Worm (Caenorhabditis elegans) whole organism, L1 larva: ENCODE results near the gene vav-1.

Experiments used
- C16A3.4 ChIP-seq: fragments of 150-350 bp; optimal IDR thresholded peaks from 2 replicates; lab custom pipeline; 2014; ENCODE audit warnings: missing biosample characterization, missing genetic modification characterization
- alr-1 ChIP-seq: fragments of 200-800 bp; sonication (Bioruptor generic); optimal IDR thresholded peaks from 2 replicates; lab custom pipeline; 2018; ENCODE audit warnings: borderline replicate concordance, mild to moderate bottlenecking, missing genetic modification characterization, missing compliant biosample characterization
- blmp-1 ChIP-seq: fragments of 150-350 bp; optimal IDR thresholded peaks from 2 replicates; lab custom pipeline; 2014; ENCODE audit warnings: missing biosample characterization, missing genetic modification characterization
- ceh-63 ChIP-seq: fragments of 200-800 bp; sonication (Bioruptor generic); optimal IDR thresholded peaks from 2 replicates; lab custom pipeline; 2018; ENCODE audit warnings: mild to moderate bottlenecking, missing genetic modification characterization, missing compliant biosample characterization
- ceh-8 ChIP-seq: fragments of 200-800 bp; sonication (Bioruptor generic); optimal IDR thresholded peaks from 2 replicates; lab custom pipeline; 2018; ENCODE audit warnings: mild to moderate bottlenecking, missing genetic modification characterization, moderate library complexity, missing compliant biosample characterization
- dpl-1 ChIP-seq, 3 experiments: fragments of 150-350 bp in 2 of 3; sonication (generic microtip) in 1 of 3; optimal IDR thresholded peaks; 2 replicates each; lab custom pipeline; 2014 to 2017; ENCODE audit warnings: missing biosample characterization in 3 of 3, missing genetic modification characterization in 3 of 3, missing genetic modification reagents in 3 of 3
- efl-1 ChIP-seq, 4 experiments: fragments of 150-350 bp; optimal IDR thresholded peaks in 3 of 4; peaks in 1 of 4; 1 replicate in 1 of 4; 2 replicates in 3 of 4; lab custom pipeline; 2014; ENCODE audit warnings: missing biosample characterization in 2 of 4, missing genetic modification characterization in 2 of 4, missing genetic modification reagents in 2 of 4
- elt-2 ChIP-seq: sonication (generic microtip); optimal IDR thresholded peaks from 2 replicates; lab custom pipeline; 2016; ENCODE audit warnings: missing genetic modification characterization, mild to moderate bottlenecking, inconsistent platforms, missing compliant biosample characterization, missing genetic modification reagents
- elt-3 ChIP-seq, 6 experiments: fragments of 150-350 bp in 1 of 6; sonication (generic microtip); optimal IDR thresholded peaks; 2 replicates each; lab custom pipeline; 2017 to 2018; ENCODE audit warnings: missing biosample characterization in 6 of 6, missing genetic modification characterization in 6 of 6, inconsistent platforms in 1 of 6
- fkh-8 ChIP-seq: sonication (generic microtip); optimal IDR thresholded peaks from 2 replicates; lab custom pipeline; 2016; ENCODE audit warnings: mild to moderate bottlenecking, missing genetic modification characterization, missing compliant biosample characterization
- grh-1 ChIP-seq: fragments of 200-800 bp; sonication (Bioruptor generic); IDR thresholded peaks from 2 replicates; pipeline ENCODE4 v1.3.6; 2022; ENCODE audit warnings: missing genetic modification reagents, missing genetic modification characterization, missing compliant biosample characterization
- hlh-17 ChIP-seq: fragments of 200-800 bp; sonication (Bioruptor generic); optimal IDR thresholded peaks from 2 replicates; lab custom pipeline; 2018; ENCODE audit warnings: missing genetic modification characterization, mild to moderate bottlenecking, missing compliant biosample characterization, moderate library complexity, borderline replicate concordance
- hlh-4 ChIP-seq: sonication (generic microtip); optimal IDR thresholded peaks from 2 replicates; lab custom pipeline; 2016; ENCODE audit warnings: mild to moderate bottlenecking, missing genetic modification characterization, missing compliant biosample characterization
- jun-1 ChIP-seq: fragments of 150-350 bp; optimal IDR thresholded peaks from 2 replicates; lab custom pipeline; 2014; ENCODE audit warnings: missing biosample characterization, missing genetic modification reagents, missing genetic modification characterization
- lin-14 ChIP-seq: fragments of 200-800 bp; sonication (Bioruptor generic); optimal IDR thresholded peaks from 2 replicates; lab custom pipeline; 2018; ENCODE audit warnings: mild to moderate bottlenecking, missing genetic modification characterization, moderate library complexity, missing compliant biosample characterization
- lin-15B ChIP-seq: fragments of 150-350 bp; sonication (generic microtip); optimal IDR thresholded peaks from 3 replicates; lab custom pipeline; 2014; ENCODE audit warnings: missing biosample characterization, missing genetic modification characterization
- lin-35 ChIP-seq, 2 experiments: fragments of 150-350 bp; optimal IDR thresholded peaks; 2 replicates each; lab custom pipeline; 2014; ENCODE audit warnings: missing biosample characterization in 2 of 2, missing genetic modification characterization in 2 of 2, missing genetic modification reagents in 2 of 2
- lir-3 ChIP-seq: sonication (generic microtip); optimal IDR thresholded peaks from 2 replicates; lab custom pipeline; 2016; ENCODE audit warnings: mild to moderate bottlenecking, missing genetic modification characterization, moderate library complexity, missing compliant biosample characterization; ENCODE audit not compliant: poor library complexity
- lsy-2 ChIP-seq, 2 experiments: fragments of 150-350 bp; optimal IDR thresholded peaks; 2 replicates each; lab custom pipeline; 2014; ENCODE audit warnings: missing biosample characterization in 2 of 2, missing genetic modification characterization in 2 of 2
- mdl-1 ChIP-seq, 2 experiments: fragments of 150-350 bp; optimal IDR thresholded peaks; 2 replicates each; lab custom pipeline; 2014 to 2017; ENCODE audit warnings: missing biosample characterization in 2 of 2, missing genetic modification characterization in 2 of 2, inconsistent platforms in 1 of 2
- mep-1 ChIP-seq: fragments of 150-350 bp; optimal IDR thresholded peaks from 2 replicates; lab custom pipeline; 2014; ENCODE audit warnings: missing biosample characterization, missing genetic modification characterization
- nhr-19 ChIP-seq: fragments of 200-800 bp; sonication (Bioruptor generic); conservative IDR thresholded peaks from 2 replicates; pipeline ENCODE4 v1.3.6; 2022; ENCODE audit warnings: missing genetic modification characterization, missing compliant biosample characterization
- nhr-20 ChIP-seq: sonication (generic microtip); optimal IDR thresholded peaks from 2 replicates; lab custom pipeline; 2016; ENCODE audit warnings: mild to moderate bottlenecking, missing genetic modification characterization, missing compliant biosample characterization
- nhr-71 ChIP-seq: sonication (generic microtip); optimal IDR thresholded peaks from 2 replicates; lab custom pipeline; 2016; ENCODE audit warnings: mild to moderate bottlenecking, missing genetic modification characterization, moderate library complexity, missing compliant biosample characterization
- nhr-85 ChIP-seq: sonication (generic microtip); peaks from one replicate; lab custom pipeline; 2016; ENCODE audit warnings: missing genetic modification characterization, inconsistent platforms, missing compliant biosample characterization
- nhr-90 ChIP-seq: sonication (generic microtip); optimal IDR thresholded peaks from 2 replicates; lab custom pipeline; 2016; ENCODE audit warnings: mild to moderate bottlenecking, missing genetic modification characterization, missing compliant biosample characterization; ENCODE audit not compliant: poor library complexity
- pag-3 ChIP-seq: sonication (generic microtip); optimal IDR thresholded peaks from 2 replicates; lab custom pipeline; 2017; ENCODE audit warnings: missing genetic modification characterization, mild to moderate bottlenecking, missing compliant biosample characterization, antibody characterized with exemption, borderline replicate concordance; ENCODE audit not compliant: insufficient read depth
- pax-3 ChIP-seq: fragments of 200-800 bp; sonication (Bioruptor generic); optimal IDR thresholded peaks from 2 replicates; lab custom pipeline; 2018; ENCODE audit warnings: mild to moderate bottlenecking, missing genetic modification characterization, moderate library complexity, missing compliant biosample characterization
- rnt-1 ChIP-seq: sonication (generic microtip); optimal IDR thresholded peaks from 2 replicates; lab custom pipeline; 2016; ENCODE audit warnings: mild to moderate bottlenecking, missing genetic modification characterization, moderate library complexity, missing compliant biosample characterization
- skn-1 ChIP-seq: fragments of 150-350 bp; optimal IDR thresholded peaks from 2 replicates; lab custom pipeline; 2014; ENCODE audit warnings: missing biosample characterization, missing genetic modification characterization
- snpc-4 ChIP-seq: fragments of 150-350 bp; optimal IDR thresholded peaks from 2 replicates; lab custom pipeline; 2014; ENCODE audit warnings: missing biosample characterization, missing genetic modification characterization
- snu-23 ChIP-seq: sonication (generic microtip); optimal IDR thresholded peaks from 2 replicates; lab custom pipeline; 2016; ENCODE audit warnings: missing genetic modification characterization, missing compliant biosample characterization
- tbx-2 ChIP-seq: sonication (generic microtip); optimal IDR thresholded peaks from 2 replicates; lab custom pipeline; 2016; ENCODE audit warnings: missing genetic modification characterization, missing compliant biosample characterization
- unc-130 ChIP-seq: fragments of 150-350 bp; optimal IDR thresholded peaks from 2 replicates; lab custom pipeline; 2017; ENCODE audit warnings: missing biosample characterization, missing genetic modification characterization, inconsistent platforms
- unc-62 ChIP-seq: fragments of 150-350 bp; optimal IDR thresholded peaks from 2 replicates; lab custom pipeline; 2014; ENCODE audit warnings: missing biosample characterization, missing genetic modification reagents, missing genetic modification characterization
- unc-86 ChIP-seq: sonication (generic microtip); optimal IDR thresholded peaks from 2 replicates; lab custom pipeline; 2016; ENCODE audit warnings: missing genetic modification characterization, missing compliant biosample characterization
- unc-98 ChIP-seq: fragments of 200-800 bp; sonication (Bioruptor generic); IDR thresholded peaks from 2 replicates; pipeline ENCODE4 v1.3.6; 2022; ENCODE audit warnings: missing genetic modification characterization, missing compliant biosample characterization
- zag-1 ChIP-seq: fragments of 150-350 bp; optimal IDR thresholded peaks from 2 replicates; lab custom pipeline; 2014; ENCODE audit warnings: missing biosample characterization, missing genetic modification characterization
- ztf-4 ChIP-seq: fragments of 150-350 bp; optimal IDR thresholded peaks from 2 replicates; lab custom pipeline; 2014; ENCODE audit warnings: missing biosample characterization, missing genetic modification characterization

Gene vav-1

ce11 chrX:9213873-9214341, 18.0 kb downstream of the vav-1 start, which contains the start of gene C35B8.3:
C35B8.3 (plus strand) TSS chrX:9213923.
- TF ChIP-seq C16A3.4 (tag; lab: Kevin White, UChicago), result peak; percentile 40
- TF ChIP-seq unc-130 (tag; lab: Kevin White, UChicago), result peak; percentile 60
- TF ChIP-seq nhr-19 (GFP tag; lab: Robert Waterston, UW), result peak; percentile 34
- TF ChIP-seq tbx-2, result peak; percentile 48
- TF ChIP-seq lin-35 (GFP tag; optimal IDR thresholded peaks at IDR 0.05; lab: Kevin White, UChicago), result peak in 1 of 2 experiments; percentile 79
- peak; percentile 90 for TF ChIP-seq nhr-20
- TF ChIP-seq jun-1 (tag; lab: Kevin White, UChicago), result peak; percentile 20
- peak; percentile 73 for TF ChIP-seq nhr-90
- peak; percentile 77 for TF ChIP-seq blmp-1 (tag; lab: Kevin White, UChicago)
- no peak for TF ChIP-seq alr-1
- no peak for TF ChIP-seq hlh-4
- no peak for TF ChIP-seq ztf-4 (tag; lab: Kevin White, UChicago)
- TF ChIP-seq snu-23, result peak; percentile 76
- no peak for TF ChIP-seq hlh-17
- TF ChIP-seq unc-86 (tag; lab: Kevin White, UChicago), result no peak
- TF ChIP-seq lin-15B (tag; lab: Kevin White, UChicago), result no peak
- peak; percentile 81 for TF ChIP-seq elt-2 (tag; lab: Kevin White, UChicago)
- peak in 4 of 6 experiments; percentile 15 to 87 (median 42) for TF ChIP-seq elt-3 (tag; optimal IDR thresholded peaks at IDR 0.05; lab: Kevin White, UChicago)
- no peak for TF ChIP-seq efl-1 (optimal IDR thresholded peaks at IDR 0.05; lab: Kevin White, UChicago)
- peak in 1 of 2 experiments; percentile 91 for TF ChIP-seq efl-1 (GFP tag; optimal IDR thresholded peaks at IDR 0.05 in 1 of 2; lab: Kevin White, UChicago)
- peak in 1 of 3 experiments; percentile 6 for TF ChIP-seq dpl-1 (GFP tag; optimal IDR thresholded peaks at IDR 0.05; lab: Kevin White, UChicago)
- peak; percentile 23 for TF ChIP-seq skn-1
- TF ChIP-seq nhr-85 (tag; lab: Kevin White, UChicago), result peak; percentile 91
- TF ChIP-seq nhr-71 (tag; lab: Kevin White, UChicago), result peak; percentile 72
- TF ChIP-seq mdl-1 (tag; optimal IDR thresholded peaks at IDR 0.05; lab: Kevin White, UChicago), result peak in 1 of 2 experiments; percentile 88
- TF ChIP-seq mep-1 (tag; lab: Kevin White, UChicago), result peak; percentile 29
- peak in 1 of 2 experiments; percentile 47 for TF ChIP-seq lsy-2 (tag; optimal IDR thresholded peaks at IDR 0.05; lab: Kevin White, UChicago)
- TF ChIP-seq lin-14 (GFP tag; lab: Kevin White, UChicago), result peak; percentile 70
- 0 out of 2 replicates have a peak, but pooled peaks have one; percentile 36 for TF ChIP-seq grh-1 (GFP tag; lab: Robert Waterston, UW)
- TF ChIP-seq zag-1 (tag; lab: Kevin White, UChicago), result no peak

ce11 chrX:9212675-9213074, 19.3 kb downstream of the vav-1 start:
- peak; percentile 55 for TF ChIP-seq elt-2 (tag; lab: Kevin White, UChicago)
- TF ChIP-seq rnt-1, result no peak
- TF ChIP-seq lin-35 (GFP tag; optimal IDR thresholded peaks at IDR 0.05; lab: Kevin White, UChicago), result peak in 1 of 2 experiments; percentile 29

- TF ChIP-seq pax-3 (tag; lab: Kevin White, UChicago) (no peak), unc-98 (no peak), lin-35 (GFP tag; optimal IDR thresholded peaks at IDR 0.05; lab: Kevin White, UChicago) (peak in 1 of 2 experiments; percentile 23), ceh-8 (no peak), nhr-90 (peak; percentile 15), ceh-63 (GFP tag; lab: Kevin White, UChicago) (no peak), lin-14 (GFP tag; lab: Kevin White, UChicago) (peak; percentile 9), skn-1 (no peak), elt-2 (tag; lab: Kevin White, UChicago) (peak; percentile 45)
These were observed 21.9 kb downstream of the vav-1 start for ce11 chrX:9210086-9210485.

- TF ChIP-seq fkh-8 (tag; lab: Kevin White, UChicago) (no peak), pag-3 (tag; lab: Kevin White, UChicago) (no peak), elt-3 (tag; optimal IDR thresholded peaks at IDR 0.05; lab: Kevin White, UChicago) (no peak), unc-62 (GFP tag; lab: Kevin White, UChicago) (no peak), alr-1 (no peak), snpc-4 (tag; lab: Kevin White, UChicago) (no peak), elt-2 (tag; lab: Kevin White, UChicago) (no peak), lir-3 (no peak)
These were observed 23.0 kb downstream of the vav-1 start for ce11 chrX:9208933-9209332.
